Fruit fly (Drosophila melanogaster): Measurements from ENCODE around the gene fng.

fng gene

dm6 chr3L:20885172-20885571, 64.1 kb downstream of the fng start, which contains the start of gene CG32432:
TSS of gene CG32432 (minus strand) at chr3L:20885188.
- no peak for TF ChIP-seq Hr83 (GFP tag; optimal IDR thresholded peaks at IDR 0.05; ENCODE audit: poor library complexity, severe bottlenecking)
- no peak for TF ChIP-seq ey (GFP tag; optimal IDR thresholded peaks at IDR 0.05)
- TF ChIP-seq Dfd (GFP tag; optimal IDR thresholded peaks at IDR 0.05) = no peak
- TF ChIP-seq lola (GFP tag; optimal IDR thresholded peaks at IDR 0.05) = no peak
- no peak for TF ChIP-seq rgr (GFP tag; optimal IDR thresholded peaks at IDR 0.05)
- no peak for TF ChIP-seq fru (GFP tag; optimal IDR thresholded peaks at IDR 0.05)
- no peak for TF ChIP-seq pan (optimal IDR thresholded peaks at IDR 0.05)
- TF ChIP-seq Hnf4 (GFP tag; optimal IDR thresholded peaks at IDR 0.05) = no peak
- no peak for TF ChIP-seq jim (GFP tag; optimal IDR thresholded peaks at IDR 0.05)
- no peak for TF ChIP-seq Jra (GFP tag; optimal IDR thresholded peaks at IDR 0.05)
- no peak for TF ChIP-seq dsf (GFP tag; optimal IDR thresholded peaks at IDR 0.05; ENCODE audit: borderline replicate concordance)
- TF ChIP-seq OdsH (GFP tag; optimal IDR thresholded peaks at IDR 0.05) = no peak
- no peak for TF ChIP-seq psq (GFP tag; optimal IDR thresholded peaks at IDR 0.05)

dm6 chr3L:20883969-20884368, 65.3 kb downstream of the fng start:
- TF ChIP-seq ey (GFP tag; optimal IDR thresholded peaks at IDR 0.05) = no peak
- no peak for TF ChIP-seq sv (GFP tag; optimal IDR thresholded peaks at IDR 0.05)
- TF ChIP-seq Jra (GFP tag; optimal IDR thresholded peaks at IDR 0.05) = no peak
- TF ChIP-seq rgr (GFP tag; optimal IDR thresholded peaks at IDR 0.05) = no peak
- TF ChIP-seq Myc (optimal IDR thresholded peaks at IDR 0.05) = no peak
- no peak for TF ChIP-seq Dfd (GFP tag; optimal IDR thresholded peaks at IDR 0.05)
- TF ChIP-seq psq (GFP tag; optimal IDR thresholded peaks at IDR 0.05) = no peak
- TF ChIP-seq fru (GFP tag; optimal IDR thresholded peaks at IDR 0.05) = no peak
- no peak for TF ChIP-seq N (GFP tag; optimal IDR thresholded peaks at IDR 0.05)
- no peak for TF ChIP-seq dmrt93B (GFP tag; optimal IDR thresholded peaks at IDR 0.05)
- no peak for TF ChIP-seq Dif (GFP tag; optimal IDR thresholded peaks at IDR 0.05; ENCODE audit: partially characterized antibody)
- no peak for TF ChIP-seq Abd-B (GFP tag; optimal IDR thresholded peaks at IDR 0.05)
